Fruit fly (Drosophila melanogaster) whole organism, wandering third instar larva: Measurements from ENCODE around the gene RluA-2.

Source experiments
- Dfd ChIP-seq: fragments of >200 bp; optimal IDR thresholded peaks from 2 replicates; lab custom pipeline; 2017; ENCODE audit warnings: missing biosample characterization, missing genetic modification characterization
- HLH106 ChIP-seq: fragments of 200-800 bp; optimal IDR thresholded peaks from 3 replicates; lab custom pipeline; 2019; ENCODE audit warnings: missing biosample characterization, mild to moderate bottlenecking, missing genetic modification characterization, moderate library complexity
- Hr78 ChIP-seq: fragments of >200 bp; optimal IDR thresholded peaks from 2 replicates; lab custom pipeline; 2017; ENCODE audit warnings: missing biosample characterization, missing genetic modification characterization
- Hr83 ChIP-seq: fragments of 200-300 bp; sonication (Bioruptor generic); optimal IDR thresholded peaks from 2 replicates; lab custom pipeline; 2016; ENCODE audit warnings: missing biosample characterization, mild to moderate bottlenecking, missing genetic modification characterization, moderate library complexity; ENCODE audit not compliant: poor library complexity, severe bottlenecking
- Jra ChIP-seq: sonication (Bioruptor generic); optimal IDR thresholded peaks from 2 replicates; lab custom pipeline; 2016; ENCODE audit warnings: missing biosample characterization, missing genetic modification characterization
- Myc ChIP-seq: fragments of >200 bp; optimal IDR thresholded peaks from 2 replicates; lab custom pipeline; 2017
- OdsH ChIP-seq: fragments of 200-800 bp; sonication (Bioruptor generic); optimal IDR thresholded peaks from 2 replicates; lab custom pipeline; 2016; ENCODE audit warnings: missing biosample characterization, mild to moderate bottlenecking, missing genetic modification characterization
- Sp1 ChIP-seq: fragments of 200-800 bp; sonication (Bioruptor generic); optimal IDR thresholded peaks from 3 replicates; lab custom pipeline; 2019; ENCODE audit warnings: missing biosample characterization, mild to moderate bottlenecking, missing genetic modification characterization, moderate library complexity
- brk ChIP-seq: fragments of 200-800 bp; sonication (Bioruptor generic); optimal IDR thresholded peaks from 2 replicates; lab custom pipeline; 2016; ENCODE audit warnings: missing biosample characterization, mild to moderate bottlenecking, missing genetic modification characterization
- ey ChIP-seq: fragments of 200-800 bp; sonication (Bioruptor generic); optimal IDR thresholded peaks from 2 replicates; lab custom pipeline; 2016; ENCODE audit warnings: missing biosample characterization, missing genetic modification characterization
- lola ChIP-seq: fragments of >200 bp; optimal IDR thresholded peaks from 2 replicates; lab custom pipeline; 2017; ENCODE audit warnings: missing biosample characterization, missing genetic modification characterization
- rgr ChIP-seq: fragments of 200-800 bp; sonication (Bioruptor generic); optimal IDR thresholded peaks from 3 replicates; lab custom pipeline; 2016; ENCODE audit warnings: missing biosample characterization, mild to moderate bottlenecking, missing genetic modification characterization
- sv ChIP-seq: fragments of 200-800 bp; sonication (Bioruptor generic); optimal IDR thresholded peaks from 3 replicates; lab custom pipeline; 2016; ENCODE audit warnings: missing biosample characterization, missing genetic modification characterization

The RluA-2 gene

DNA sequence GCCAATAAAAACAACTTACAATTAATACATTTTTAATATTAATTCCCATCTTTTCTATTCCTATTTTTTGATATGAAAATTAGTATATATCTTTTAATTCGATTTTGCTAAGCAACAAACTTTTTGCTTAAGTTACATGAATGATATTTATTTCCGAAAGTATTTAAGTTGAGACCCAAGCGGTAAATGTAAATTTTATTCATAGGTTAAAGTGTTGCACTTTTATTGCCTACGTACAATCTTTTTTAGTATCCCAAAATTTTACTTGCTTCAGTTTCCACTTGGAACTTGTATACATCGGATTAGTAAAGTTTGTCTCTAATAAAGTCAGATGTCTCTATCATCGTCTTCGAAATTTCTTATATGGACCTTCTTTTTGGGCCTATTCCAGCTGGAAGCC, 54.6 kb downstream of the RluA-2 start, which contains the start of gene CG18301:
Gene CG18301, plus strand, starts transcription at position 301 of the 400 bp plus-strand sequence.
- TF ChIP-seq sv (no peak), OdsH (no peak), Sp1 (GFP tag; lab: Kevin White, UChicago) (no peak), rgr (no peak), HLH106 (tag; lab: Kevin White, UChicago) (no peak), lola (GFP tag; lab: Kevin White, UChicago) (no peak), brk (GFP tag; lab: Kevin White, UChicago) (no peak), Dfd (GFP tag; lab: Kevin White, UChicago) (no peak), Myc (lab: Kevin White, UChicago) (no peak), ey (GFP tag; lab: Kevin White, UChicago) (no peak), Hr78 (GFP tag; lab: Kevin White, UChicago) (no peak), Hr83 (GFP tag; lab: Kevin White, UChicago) (no peak), Jra (GFP tag; lab: Kevin White, UChicago) (no peak)
